Fruit fly (Drosophila melanogaster) whole organism, wandering third instar larva: ENCODE measurements around the gene CG3434.

Experiments used
- Abd-B ChIP-seq: fragments of >200 bp; optimal IDR thresholded peaks from 2 replicates; lab custom pipeline; 2017; ENCODE audit warnings: missing biosample characterization, missing genetic modification characterization
- CG32264 ChIP-seq: fragments of 200-800 bp; sonication (Bioruptor generic); optimal IDR thresholded peaks from 2 replicates; lab custom pipeline; 2016; ENCODE audit warnings: missing biosample characterization, missing genetic modification characterization
- CG9705 ChIP-seq: fragments of 200-800 bp; sonication (Bioruptor generic); optimal IDR thresholded peaks from 2 replicates; lab custom pipeline; 2018; ENCODE audit warnings: missing biosample characterization, mild to moderate bottlenecking, missing genetic modification characterization
- CrebA ChIP-seq: fragments of 200-800 bp; sonication (Bioruptor generic); optimal IDR thresholded peaks from 2 replicates; lab custom pipeline; 2016; ENCODE audit warnings: missing biosample characterization, mild to moderate bottlenecking, missing genetic modification characterization, borderline replicate concordance
- Dfd ChIP-seq: fragments of >200 bp; optimal IDR thresholded peaks from 2 replicates; lab custom pipeline; 2017; ENCODE audit warnings: missing biosample characterization, missing genetic modification characterization
- Dif ChIP-seq: fragments of 200-275, 200-300 bp; sonication (Bioruptor generic); optimal IDR thresholded peaks from 2 replicates; lab custom pipeline; 2018; ENCODE audit warnings: missing biosample characterization, missing genetic modification characterization; ENCODE audit not compliant: partially characterized antibody
- GATAd ChIP-seq: sonication (Bioruptor generic); optimal IDR thresholded peaks from 2 replicates; lab custom pipeline; 2016; ENCODE audit warnings: missing biosample characterization, missing genetic modification characterization
- HLH106 ChIP-seq: fragments of 200-800 bp; optimal IDR thresholded peaks from 3 replicates; lab custom pipeline; 2019; ENCODE audit warnings: missing biosample characterization, mild to moderate bottlenecking, missing genetic modification characterization, moderate library complexity
- Hnf4 ChIP-seq: fragments of 200-800 bp; sonication (Bioruptor generic); optimal IDR thresholded peaks from 2 replicates; lab custom pipeline; 2016; ENCODE audit warnings: missing biosample characterization, mild to moderate bottlenecking, missing genetic modification characterization
- Hr78 ChIP-seq: fragments of >200 bp; optimal IDR thresholded peaks from 2 replicates; lab custom pipeline; 2017; ENCODE audit warnings: missing biosample characterization, missing genetic modification characterization
- Hr83 ChIP-seq: fragments of 200-300 bp; sonication (Bioruptor generic); optimal IDR thresholded peaks from 2 replicates; lab custom pipeline; 2016; ENCODE audit warnings: missing biosample characterization, mild to moderate bottlenecking, missing genetic modification characterization, moderate library complexity; ENCODE audit not compliant: poor library complexity, severe bottlenecking
- Jra ChIP-seq: sonication (Bioruptor generic); optimal IDR thresholded peaks from 2 replicates; lab custom pipeline; 2016; ENCODE audit warnings: missing biosample characterization, missing genetic modification characterization
- Mio ChIP-seq: sonication (Bioruptor generic); optimal IDR thresholded peaks from 2 replicates; lab custom pipeline; 2016; ENCODE audit warnings: missing biosample characterization, missing genetic modification characterization
- Myc ChIP-seq: fragments of >200 bp; optimal IDR thresholded peaks from 2 replicates; lab custom pipeline; 2017
- N ChIP-seq: fragments of >200 bp; optimal IDR thresholded peaks from 2 replicates; lab custom pipeline; 2018; ENCODE audit warnings: missing biosample characterization, missing external identifiers, missing genetic modification characterization
- OdsH ChIP-seq: fragments of 200-800 bp; sonication (Bioruptor generic); optimal IDR thresholded peaks from 2 replicates; lab custom pipeline; 2016; ENCODE audit warnings: missing biosample characterization, mild to moderate bottlenecking, missing genetic modification characterization
- Rel ChIP-seq, 2 experiments: fragments of 200-800 bp; sonication (Bioruptor generic) in 1 of 2; optimal IDR thresholded peaks; 2 replicates in 1 of 2; 3 replicates in 1 of 2; lab custom pipeline; 2016 to 2019; ENCODE audit warnings: mild to moderate bottlenecking in 2 of 2, missing biosample characterization in 2 of 2, missing genetic modification characterization in 2 of 2, moderate library complexity in 1 of 2
- Sp1 ChIP-seq: fragments of 200-800 bp; sonication (Bioruptor generic); optimal IDR thresholded peaks from 3 replicates; lab custom pipeline; 2019; ENCODE audit warnings: missing biosample characterization, mild to moderate bottlenecking, missing genetic modification characterization, moderate library complexity
- Vsx2 ChIP-seq: fragments of 200-300, 225-300 bp; sonication (Bioruptor generic); optimal IDR thresholded peaks from 2 replicates; lab custom pipeline; 2018; ENCODE audit warnings: missing biosample characterization, missing genetic modification characterization; ENCODE audit not compliant: partially characterized antibody
- br ChIP-seq: fragments of 200-800 bp; sonication (Bioruptor generic); optimal IDR thresholded peaks from 2 replicates; lab custom pipeline; 2016; ENCODE audit warnings: missing biosample characterization, missing genetic modification characterization
- brk ChIP-seq: fragments of 200-800 bp; sonication (Bioruptor generic); optimal IDR thresholded peaks from 2 replicates; lab custom pipeline; 2016; ENCODE audit warnings: missing biosample characterization, mild to moderate bottlenecking, missing genetic modification characterization
- dl ChIP-seq, 2 experiments: fragments of 175-275, 200-275 bp in 1 of 2; fragments of 200-275 bp in 1 of 2; sonication (Bioruptor generic); optimal IDR thresholded peaks; lab custom pipeline; 2018; ENCODE audit warnings: mild to moderate bottlenecking in 2 of 2, missing biosample characterization in 2 of 2, missing genetic modification characterization in 2 of 2, moderate library complexity in 2 of 2; ENCODE audit not compliant: partially characterized antibody in 2 of 2, insufficient read depth in 1 of 2
- dmrt93B ChIP-seq: fragments of 200-800 bp; sonication (Bioruptor generic); optimal IDR thresholded peaks from 2 replicates; lab custom pipeline; 2018; ENCODE audit warnings: missing biosample characterization, mild to moderate bottlenecking, missing genetic modification characterization
- dsf ChIP-seq: sonication (Bioruptor generic); optimal IDR thresholded peaks from 2 replicates; lab custom pipeline; 2016; ENCODE audit warnings: missing biosample characterization, missing genetic modification characterization, borderline replicate concordance
- ey ChIP-seq: fragments of 200-800 bp; sonication (Bioruptor generic); optimal IDR thresholded peaks from 2 replicates; lab custom pipeline; 2016; ENCODE audit warnings: missing biosample characterization, missing genetic modification characterization
- foxo ChIP-seq, 2 experiments: fragments of 200-800 bp; sonication (Bioruptor generic); optimal IDR thresholded peaks; 2 replicates in 1 of 2; 3 replicates in 1 of 2; lab custom pipeline; 2016 to 2017; ENCODE audit warnings: missing biosample characterization in 2 of 2, missing genetic modification characterization in 2 of 2
- fru ChIP-seq: fragments of 200-800 bp; sonication (Bioruptor generic); optimal IDR thresholded peaks from 3 replicates; lab custom pipeline; 2016; ENCODE audit warnings: missing biosample characterization, mild to moderate bottlenecking, missing genetic modification characterization
- h ChIP-seq: fragments of 200-800 bp; sonication (Bioruptor generic); optimal IDR thresholded peaks from 3 replicates; lab custom pipeline; 2016; ENCODE audit warnings: missing biosample characterization, mild to moderate bottlenecking, missing genetic modification characterization
- jim ChIP-seq: fragments of 175-275, 200-325 bp; sonication (Bioruptor generic); optimal IDR thresholded peaks from 2 replicates; lab custom pipeline; 2016; ENCODE audit warnings: missing biosample characterization, mild to moderate bottlenecking, missing genetic modification characterization
- lola ChIP-seq: fragments of >200 bp; optimal IDR thresholded peaks from 2 replicates; lab custom pipeline; 2017; ENCODE audit warnings: missing biosample characterization, missing genetic modification characterization
- pan ChIP-seq: fragments of >200 bp; optimal IDR thresholded peaks from 2 replicates; lab custom pipeline; 2017
- psq ChIP-seq: fragments of 200-800 bp; sonication (Bioruptor generic); optimal IDR thresholded peaks from 3 replicates; lab custom pipeline; 2017; ENCODE audit warnings: missing biosample characterization, mild to moderate bottlenecking, missing genetic modification characterization, moderate library complexity
- rgr ChIP-seq: fragments of 200-800 bp; sonication (Bioruptor generic); optimal IDR thresholded peaks from 3 replicates; lab custom pipeline; 2016; ENCODE audit warnings: missing biosample characterization, mild to moderate bottlenecking, missing genetic modification characterization
- sage ChIP-seq: fragments of 200-800 bp; sonication (Bioruptor generic); optimal IDR thresholded peaks from 2 replicates; lab custom pipeline; 2016; ENCODE audit warnings: missing biosample characterization, mild to moderate bottlenecking, missing genetic modification characterization
- sv ChIP-seq: fragments of 200-800 bp; sonication (Bioruptor generic); optimal IDR thresholded peaks from 3 replicates; lab custom pipeline; 2016; ENCODE audit warnings: missing biosample characterization, missing genetic modification characterization
- tai ChIP-seq: sonication (Bioruptor generic); optimal IDR thresholded peaks from 2 replicates; lab custom pipeline; 2016; ENCODE audit warnings: missing biosample characterization, missing genetic modification characterization
- usp ChIP-seq: fragments of >200 bp; optimal IDR thresholded peaks from 2 replicates; lab custom pipeline; 2017; ENCODE audit warnings: missing biosample characterization, missing genetic modification characterization
- woc ChIP-seq: sonication (Bioruptor generic); optimal IDR thresholded peaks from 2 replicates; lab custom pipeline; 2016; ENCODE audit warnings: missing biosample characterization, mild to moderate bottlenecking, missing genetic modification characterization

Gene CG3434

DNA sequence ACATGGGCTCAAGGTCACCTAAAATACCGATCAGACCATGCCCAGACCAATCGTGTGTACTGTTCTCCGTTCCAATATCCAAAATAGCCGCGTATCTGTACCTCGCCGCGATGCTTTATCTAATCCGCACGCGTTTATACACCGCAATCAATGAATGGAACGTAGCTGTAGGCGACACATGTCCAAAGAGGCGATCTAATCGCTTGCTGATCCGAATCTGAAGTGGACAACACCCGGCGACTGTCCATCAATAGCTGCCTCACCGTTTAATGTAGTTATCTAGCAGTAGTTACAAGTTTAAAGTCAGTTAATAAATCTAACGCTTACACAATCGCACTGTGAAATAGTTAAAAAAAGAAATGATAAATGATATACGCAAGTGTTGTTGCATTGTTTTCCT is 8.2 kb downstream of the CG3434 start:
- TF ChIP-seq Hr83 (no peak), jim (no peak), h (GFP tag; lab: Kevin White, UChicago) (peak; percentile 17)

dm6 chr3L:9451522-9452118 is 9.0 kb downstream of the CG3434 start, which contains the start of the genes CG3448 and ghi:
Gene CG3448, minus strand, starts transcription at chr3L:9451572.
Gene ghi, plus strand, starts transcription at chr3L:9451876.
- TF ChIP-seq ey (GFP tag; lab: Kevin White, UChicago) (peak; percentile 43), brk (GFP tag; lab: Kevin White, UChicago) (no peak), Hr83 (no peak), Abd-B (GFP tag; lab: Kevin White, UChicago) (no peak), Myc (lab: Kevin White, UChicago) (peak; percentile 15), N (GFP tag; lab: Kevin White, UChicago) (no peak), psq (GFP tag; lab: Kevin White, UChicago) (peak; percentile 42), jim (no peak), woc (peak; percentile 69), Hnf4 (GFP tag; lab: Kevin White, UChicago) (peak; percentile 71), Hr78 (GFP tag; lab: Kevin White, UChicago) (no peak), Mio (no peak), Dfd (GFP tag; lab: Kevin White, UChicago) (no peak), Jra (GFP tag; lab: Kevin White, UChicago) (peak; percentile 58), dl (GFP tag; optimal IDR thresholded peaks at IDR 0.05; lab: Kevin White, UChicago; ENCODE audit: insufficient read depth in 1 of 2, partially characterized antibody in 2 of 2) (no peak), usp (GFP tag; lab: Kevin White, UChicago) (no peak), br (GFP tag; lab: Kevin White, UChicago) (peak; percentile 69), lola (GFP tag; lab: Kevin White, UChicago) (no peak), h (GFP tag; lab: Kevin White, UChicago) (peak; percentile 84), pan (lab: Kevin White, UChicago) (no peak), rgr (GFP tag; lab: Kevin White, UChicago) (peak; percentile 67), Dif (GFP tag; lab: Kevin White, UChicago) (no peak), sage (GFP tag; lab: Kevin White, UChicago) (peak; percentile 75), CG32264 (peak; percentile 23), tai (GFP tag; lab: Kevin White, UChicago) (no peak), Vsx2 (GFP tag; lab: Kevin White, UChicago) (no peak), OdsH (GFP tag; lab: Kevin White, UChicago) (peak; percentile 6), dmrt93B (GFP tag; lab: Kevin White, UChicago) (no peak), HLH106 (tag; lab: Kevin White, UChicago) (peak; percentile 78), Sp1 (GFP tag; lab: Kevin White, UChicago) (peak; percentile 76), sv (GFP tag; lab: Kevin White, UChicago) (peak; percentile 4), CrebA (GFP tag; lab: Kevin White, UChicago) (no peak), GATAd (GFP tag; lab: Kevin White, UChicago) (no peak), dsf (GFP tag; lab: Kevin White, UChicago) (peak; percentile 32), CG9705 (peak; percentile 69), foxo (GFP tag; optimal IDR thresholded peaks at IDR 0.05; lab: Kevin White, UChicago) (peak in 1 of 2 experiments; percentile 80), fru (GFP tag; lab: Kevin White, UChicago) (peak; percentile 83), Rel (GFP tag; optimal IDR thresholded peaks at IDR 0.05; lab: Kevin White, UChicago) (no peak), Rel (tag; optimal IDR thresholded peaks at IDR 0.05; lab: Kevin White, UChicago) (peak; percentile 76)
- TF ChIP-seq, all 38 proteins: peak for 20
